Worm (Caenorhabditis elegans): ENCODE results near the gene Y44A6D.3.

DNA sequence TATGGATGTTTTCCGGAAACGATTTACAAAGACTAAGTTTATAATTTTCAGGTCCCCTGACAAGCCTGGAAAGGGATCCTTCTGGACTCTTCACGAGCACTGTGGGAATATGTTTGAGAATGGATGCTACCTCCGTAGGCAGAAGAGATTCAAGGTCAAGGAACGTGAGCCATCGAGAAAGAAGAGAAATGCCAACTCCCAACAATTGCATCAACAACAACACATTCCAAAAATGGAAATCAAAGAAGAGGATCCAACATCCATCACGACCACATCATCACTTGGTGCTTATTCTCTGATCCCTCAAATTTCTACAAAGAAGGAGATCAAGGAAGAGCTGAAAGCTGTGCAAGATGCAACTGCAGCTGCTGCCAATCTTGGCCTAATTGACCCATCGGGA lies 34.1 kb downstream of the Y44A6D.3 start:
- TF ChIP-seq mcd-1 (GFP tag; IDR thresholded peaks at IDR 0.05), result no peak
- no peak for TF ChIP-seq tbp1 (GFP tag; optimal IDR thresholded peaks at IDR 0.05)

Measured in whole organism, young adult.